Fruit fly (Drosophila melanogaster) whole organism, prepupa: ENCODE measurements around the gene Tim9b.

ENCODE experiments used
- Blimp-1 ChIP-seq: fragments of 200-800 bp; sonication (Bioruptor generic); optimal IDR thresholded peaks from 3 replicates; lab custom pipeline; 2017; ENCODE audit warnings: missing biosample characterization, missing genetic modification characterization, mild to moderate bottlenecking, moderate library complexity, missing genetic modification reagents
- CG10631 ChIP-seq: fragments of 200-800 bp; sonication (Bioruptor generic); optimal IDR thresholded peaks from 2 replicates; lab custom pipeline; 2016; ENCODE audit warnings: missing biosample characterization, missing genetic modification characterization
- CG10669 ChIP-seq: fragments of 200-800 bp; sonication (Bioruptor generic); optimal IDR thresholded peaks from 3 replicates; lab custom pipeline; 2018; ENCODE audit warnings: missing biosample characterization, mild to moderate bottlenecking, missing genetic modification characterization, moderate library complexity
- CG11294 ChIP-seq: fragments of 200-800 bp; sonication (Bioruptor generic); IDR thresholded peaks from 2 replicates; pipeline ENCODE4 v1.3.6; 2022; ENCODE audit warnings: missing biosample characterization, missing genetic modification characterization
- CG11762 ChIP-seq: fragments of 200-800 bp; sonication (Bioruptor generic); optimal IDR thresholded peaks from 3 replicates; lab custom pipeline; 2016; ENCODE audit warnings: missing biosample characterization, missing genetic modification characterization; ENCODE audit not compliant: insufficient read depth
- CG15336 ChIP-seq: fragments of 200-800 bp; sonication (Bioruptor generic); IDR thresholded peaks from 2 replicates; pipeline ENCODE4 v1.3.6; 2022; ENCODE audit warnings: missing biosample characterization, missing genetic modification characterization
- CG1621 ChIP-seq: fragments of 200-800 bp; sonication (Bioruptor generic); optimal IDR thresholded peaks from 3 replicates; lab custom pipeline; 2018; ENCODE audit warnings: missing biosample characterization, mild to moderate bottlenecking, missing genetic modification characterization
- CG16779 ChIP-seq: fragments of 200-800 bp; sonication (Bioruptor generic); optimal IDR thresholded peaks from 3 replicates; lab custom pipeline; 2017; ENCODE audit warnings: missing biosample characterization, mild to moderate bottlenecking, missing genetic modification characterization
- CG3032 ChIP-seq: fragments of 200-800 bp; optimal IDR thresholded peaks from 2 replicates; lab custom pipeline; 2019; ENCODE audit warnings: missing biosample characterization, mild to moderate bottlenecking, missing genetic modification characterization, moderate library complexity
- CG31627 ChIP-seq: fragments of 200-800 bp; sonication (Bioruptor generic); optimal IDR thresholded peaks from 3 replicates; lab custom pipeline; 2016; ENCODE audit warnings: missing biosample characterization, missing genetic modification characterization
- CG32006 ChIP-seq: fragments of 200-800 bp; sonication (Bioruptor generic); optimal IDR thresholded peaks from 3 replicates; lab custom pipeline; 2017; ENCODE audit warnings: missing biosample characterization, mild to moderate bottlenecking, missing genetic modification characterization
- CG34406 ChIP-seq: fragments of 200-800 bp; sonication (Bioruptor generic); optimal IDR thresholded peaks from 3 replicates; lab custom pipeline; 2016; ENCODE audit warnings: missing biosample characterization, missing genetic modification characterization
- CG3919 ChIP-seq: fragments of 200-800 bp; sonication (Bioruptor generic); optimal IDR thresholded peaks from 3 replicates; lab custom pipeline; 2016; ENCODE audit warnings: missing biosample characterization, missing genetic modification characterization
- CG4318 ChIP-seq: fragments of 200-800 bp; sonication (Bioruptor generic); optimal IDR thresholded peaks from 3 replicates; lab custom pipeline; 2017; ENCODE audit warnings: missing biosample characterization, mild to moderate bottlenecking, missing genetic modification characterization
- CG6163 ChIP-seq: fragments of 200-800 bp; sonication (Bioruptor generic); IDR thresholded peaks from 3 replicates; pipeline ENCODE4 v1.3.6; 2022; ENCODE audit warnings: missing biosample characterization, missing genetic modification characterization
- CG6792 ChIP-seq: fragments of 200-800 bp; sonication (Bioruptor generic); optimal IDR thresholded peaks from 3 replicates; lab custom pipeline; 2016; ENCODE audit warnings: missing biosample characterization, missing genetic modification characterization
- CG6808 ChIP-seq: fragments of 200-800 bp; sonication (Bioruptor generic); optimal IDR thresholded peaks from 3 replicates; lab custom pipeline; 2017; ENCODE audit warnings: missing biosample characterization, missing genetic modification characterization, mild to moderate bottlenecking, moderate library complexity, missing genetic modification reagents
- CG6854 ChIP-seq: fragments of 200-800 bp; sonication (Bioruptor generic); optimal IDR thresholded peaks from 2 replicates; lab custom pipeline; 2017; ENCODE audit warnings: missing biosample characterization, mild to moderate bottlenecking, missing genetic modification characterization
- CG7368 ChIP-seq: fragments of 200-800 bp; sonication (Bioruptor generic); optimal IDR thresholded peaks from 3 replicates; lab custom pipeline; 2016; ENCODE audit warnings: missing biosample characterization, missing genetic modification characterization
- CG8632 ChIP-seq: fragments of 200-800 bp; sonication (Bioruptor generic); optimal IDR thresholded peaks from 3 replicates; lab custom pipeline; 2016; ENCODE audit warnings: missing biosample characterization, missing genetic modification characterization
- Eip75B ChIP-seq: fragments of 200-800 bp; sonication (Bioruptor generic); optimal IDR thresholded peaks from 3 replicates; lab custom pipeline; 2016; ENCODE audit warnings: missing biosample characterization, missing genetic modification characterization
- Eip78C ChIP-seq: fragments of 200-800 bp; sonication (Bioruptor generic); peaks from one replicate; lab custom pipeline; 2016; ENCODE audit warnings: missing biosample characterization, missing genetic modification characterization
- Eip93F ChIP-seq: fragments of 200-800 bp; sonication (Bioruptor generic); optimal IDR thresholded peaks from 2 replicates; lab custom pipeline; 2016; ENCODE audit warnings: missing biosample characterization, mild to moderate bottlenecking, missing genetic modification characterization
- Ets96B ChIP-seq: fragments of 200-800 bp; optimal IDR thresholded peaks from 2 replicates; lab custom pipeline; 2019; ENCODE audit warnings: missing biosample characterization, mild to moderate bottlenecking, missing genetic modification characterization, moderate library complexity
- Gug ChIP-seq: fragments of 200-800 bp; sonication (Bioruptor generic); IDR thresholded peaks from 2 replicates; pipeline ENCODE4 v1.3.6; 2022; ENCODE audit warnings: missing biosample characterization, missing genetic modification characterization
- Hr38 ChIP-seq: sonication (Bioruptor generic); optimal IDR thresholded peaks from 2 replicates; lab custom pipeline; 2016; ENCODE audit warnings: missing biosample characterization, missing genetic modification characterization
- Hr39 ChIP-seq: fragments of 200-800 bp; sonication (Bioruptor generic); optimal IDR thresholded peaks from 2 replicates; lab custom pipeline; 2016; ENCODE audit warnings: missing biosample characterization, missing genetic modification characterization
- Hr4 ChIP-seq: fragments of 200-800 bp; sonication (Bioruptor generic); optimal IDR thresholded peaks from 3 replicates; lab custom pipeline; 2016; ENCODE audit warnings: missing biosample characterization, missing genetic modification characterization
- Met ChIP-seq: fragments of 200-800 bp; sonication (Bioruptor generic); optimal IDR thresholded peaks from 3 replicates; lab custom pipeline; 2016; ENCODE audit warnings: missing biosample characterization, missing genetic modification characterization
- OdsH ChIP-seq: fragments of 200-800 bp; sonication (Bioruptor generic); optimal IDR thresholded peaks from 3 replicates; lab custom pipeline; 2016; ENCODE audit warnings: missing biosample characterization, missing genetic modification characterization
- Smox ChIP-seq: fragments of 200-800 bp; sonication (Bioruptor generic); optimal IDR thresholded peaks from 3 replicates; lab custom pipeline; 2016; ENCODE audit warnings: missing biosample characterization, missing genetic modification characterization
- Sox102F ChIP-seq: fragments of 200-800 bp; sonication (Bioruptor generic); optimal IDR thresholded peaks from 2 replicates; lab custom pipeline; 2016; ENCODE audit warnings: missing biosample characterization, mild to moderate bottlenecking, missing genetic modification characterization
- Sox15 ChIP-seq: fragments of 200-800 bp; sonication (Bioruptor generic); optimal IDR thresholded peaks from 3 replicates; lab custom pipeline; 2016; ENCODE audit warnings: missing biosample characterization, missing genetic modification characterization
- acj6 ChIP-seq: fragments of 200-800 bp; sonication (Bioruptor generic); optimal IDR thresholded peaks from 3 replicates; lab custom pipeline; 2016; ENCODE audit warnings: missing biosample characterization, missing genetic modification characterization
- dac ChIP-seq: fragments of 200-800 bp; sonication (Bioruptor generic); optimal IDR thresholded peaks from 2 replicates; lab custom pipeline; 2017; ENCODE audit warnings: missing biosample characterization, mild to moderate bottlenecking, missing genetic modification characterization
- dsx ChIP-seq: fragments of 200-800 bp; optimal IDR thresholded peaks from 3 replicates; lab custom pipeline; 2019; ENCODE audit warnings: missing biosample characterization, mild to moderate bottlenecking, missing genetic modification characterization, moderate library complexity; ENCODE audit not compliant: poor library complexity, severe bottlenecking
- eg ChIP-seq: fragments of 200-800 bp; sonication (Bioruptor generic); IDR thresholded peaks from 3 replicates; pipeline ENCODE4 v1.3.6; 2022; ENCODE audit warnings: missing biosample characterization, missing genetic modification characterization
- fd85E ChIP-seq: fragments of 200-800 bp; sonication (Bioruptor generic); optimal IDR thresholded peaks from 3 replicates; lab custom pipeline; 2016; ENCODE audit warnings: missing biosample characterization, missing genetic modification characterization
- fkh ChIP-seq: fragments of 200-800 bp; sonication (Bioruptor generic); optimal IDR thresholded peaks from 3 replicates; lab custom pipeline; 2017; ENCODE audit warnings: missing biosample characterization, mild to moderate bottlenecking, missing genetic modification characterization, moderate library complexity
- lz ChIP-seq: fragments of 200-800 bp; sonication (Bioruptor generic); optimal IDR thresholded peaks from 3 replicates; lab custom pipeline; 2016; ENCODE audit warnings: missing biosample characterization, missing genetic modification characterization
- pdm3 ChIP-seq: fragments of 200-800 bp; sonication (Bioruptor generic); optimal IDR thresholded peaks from 3 replicates; lab custom pipeline; 2016; ENCODE audit warnings: missing biosample characterization, missing genetic modification characterization
- svp ChIP-seq: fragments of 200-800 bp; sonication (Bioruptor generic); peaks from one replicate; lab custom pipeline; 2016; ENCODE audit warnings: missing biosample characterization, missing genetic modification characterization
- topi ChIP-seq: fragments of 200-800 bp; sonication (Bioruptor generic); optimal IDR thresholded peaks from 3 replicates; lab custom pipeline; 2016; ENCODE audit warnings: missing biosample characterization, missing genetic modification characterization

The Tim9b gene

DNA sequence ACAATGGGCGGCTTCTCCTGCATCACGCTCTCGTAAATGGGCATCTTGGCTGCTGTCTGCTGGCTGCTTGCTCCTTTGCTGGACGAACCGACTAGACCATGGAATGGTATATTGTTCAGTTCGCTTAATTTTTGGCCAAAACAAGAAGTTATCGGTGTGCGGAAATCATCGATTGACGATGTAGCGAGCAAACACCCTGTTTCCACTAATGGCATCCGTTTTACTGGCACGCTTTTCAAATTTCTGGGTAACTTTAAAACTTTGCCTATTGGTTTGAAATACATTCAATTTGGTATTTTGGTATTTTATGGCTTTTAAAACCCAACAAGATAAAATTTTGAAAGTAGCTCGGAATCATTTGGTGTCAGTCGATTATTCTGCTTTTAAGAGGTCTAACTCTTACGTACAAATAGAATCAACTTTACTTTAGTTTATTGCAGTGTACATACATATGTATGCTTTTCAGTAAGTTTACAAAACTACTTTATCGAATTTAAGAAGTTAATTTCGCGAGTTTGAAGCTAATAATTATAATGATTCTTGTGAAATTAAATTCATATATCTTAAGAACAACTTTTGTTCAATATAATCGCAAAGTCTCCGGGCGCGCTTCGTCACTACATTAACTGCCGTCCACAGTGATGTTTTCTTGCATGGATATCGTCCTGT lies 27.7 kb upstream of the Tim9b start, which contains the start of gene Arp10 (continued):
- no peak for TF ChIP-seq pdm3
- no peak for TF ChIP-seq CG6808 (GFP tag; lab: Kevin White, UChicago)
- TF ChIP-seq Hr39 (GFP tag; lab: Kevin White, UChicago) = no peak
- no peak for TF ChIP-seq CG7368 (GFP tag; lab: Kevin White, UChicago)
- TF ChIP-seq dac (GFP tag; lab: Kevin White, UChicago) = no peak
- TF ChIP-seq CG15336 (GFP tag; lab: Robert Waterston, UW) = no peak
- no peak for TF ChIP-seq CG10631 (GFP tag; lab: Kevin White, UChicago)
- TF ChIP-seq Sox102F (GFP tag; lab: Kevin White, UChicago) = no peak
- no peak for TF ChIP-seq CG6792 (GFP tag; lab: Kevin White, UChicago)
- TF ChIP-seq Gug (GFP tag; lab: Robert Waterston, UW) = no peak
- TF ChIP-seq topi = peak; percentile 5
- TF ChIP-seq CG10669 (GFP tag; lab: Kevin White, UChicago) = no peak
- TF ChIP-seq CG31627 = peak; percentile 26
- TF ChIP-seq Eip93F (GFP tag; lab: Kevin White, UChicago) = no peak
- no peak for TF ChIP-seq CG4318
- no peak for TF ChIP-seq CG3919 (GFP tag; lab: Kevin White, UChicago)
- no peak for TF ChIP-seq Smox (GFP tag; lab: Kevin White, UChicago)
- TF ChIP-seq CG1621 (tag; lab: Kevin White, UChicago) = no peak
- no peak for TF ChIP-seq CG11294 (GFP tag; lab: Robert Waterston, UW)
- TF ChIP-seq dsx (GFP tag; lab: Kevin White, UChicago) = no peak
- no peak for TF ChIP-seq Hr38 (GFP tag; lab: Kevin White, UChicago)
- no peak for TF ChIP-seq Blimp-1 (GFP tag; lab: Kevin White, UChicago)
- TF ChIP-seq CG16779 (tag; lab: Kevin White, UChicago) = no peak
- TF ChIP-seq acj6 (GFP tag; lab: Kevin White, UChicago) = no peak
- no peak for TF ChIP-seq svp (GFP tag; lab: Kevin White, UChicago)
- TF ChIP-seq Sox15 (GFP tag; lab: Kevin White, UChicago) = no peak
- peak; percentile 7 for TF ChIP-seq Ets96B (tag; lab: Kevin White, UChicago)
- TF ChIP-seq OdsH (GFP tag; lab: Kevin White, UChicago) = no peak
- TF ChIP-seq CG11762 (GFP tag; lab: Kevin White, UChicago) = no peak
- no peak for TF ChIP-seq eg (GFP tag; lab: Robert Waterston, UW)
- TF ChIP-seq CG32006 = no peak
- no peak for TF ChIP-seq fkh (GFP tag; lab: Kevin White, UChicago)
- no peak for TF ChIP-seq CG6163 (GFP tag; lab: Robert Waterston, UW)
- no peak for TF ChIP-seq lz (GFP tag; lab: Kevin White, UChicago)
- peak; percentile 12 for TF ChIP-seq CG3032 (tag; lab: Kevin White, UChicago)
- peak; percentile 55 for TF ChIP-seq Eip78C
- no peak for TF ChIP-seq CG8632 (GFP tag; lab: Kevin White, UChicago)
- TF ChIP-seq fd85E = no peak
- TF ChIP-seq CG34406 (GFP tag; lab: Kevin White, UChicago) = no peak
- TF ChIP-seq Eip75B (GFP tag; lab: Kevin White, UChicago) = no peak
- no peak for TF ChIP-seq CG6854 (GFP tag; lab: Kevin White, UChicago)
- no peak for TF ChIP-seq Met (GFP tag; lab: Kevin White, UChicago)
- peak; percentile 30 for TF ChIP-seq Hr4 (GFP tag; lab: Kevin White, UChicago)
